Worm (Caenorhabditis elegans): ENCODE measurements around the gene F32D8.4.

DNA sequence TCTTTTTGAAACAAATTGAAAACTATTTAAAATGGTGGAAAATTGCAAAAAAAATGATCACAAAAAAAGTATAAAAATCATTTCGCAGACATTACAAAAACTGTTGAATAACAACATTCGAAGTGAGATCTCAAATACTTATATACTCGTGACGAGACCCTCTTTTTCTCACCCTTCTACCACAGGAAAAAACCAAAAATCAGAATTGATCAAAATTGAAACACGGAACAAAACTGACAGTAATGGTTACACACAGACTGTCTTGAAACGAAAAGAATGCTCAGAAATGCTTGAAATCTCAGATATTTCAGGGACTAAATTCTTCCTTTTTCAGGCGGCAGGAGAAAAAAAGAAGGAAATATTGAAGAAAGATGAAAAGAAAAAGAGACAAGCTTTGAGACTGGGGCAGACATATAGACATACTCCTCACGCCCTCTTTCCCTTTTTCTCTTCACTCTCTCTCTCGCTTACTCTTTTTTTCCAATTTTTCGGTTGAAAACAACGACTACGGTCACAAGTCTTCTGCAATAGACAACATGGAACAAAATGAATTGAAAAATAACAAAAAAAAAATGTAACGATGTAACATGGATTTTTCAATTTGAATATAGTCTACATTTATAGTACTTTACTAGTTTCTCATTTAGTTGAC lies 31.6 kb downstream of the F32D8.4 start:
- TF ChIP-seq unc-39 (tag; optimal IDR thresholded peaks at IDR 0.05) (no peak), nhr-76 (tag; optimal IDR thresholded peaks at IDR 0.05) (no peak), bed-3 (GFP tag; optimal IDR thresholded peaks at IDR 0.05) (no peak)

All from whole organism, mixed stage, embryonic.